Fruit fly (Drosophila melanogaster) whole organism: ENCODE data around the gene CAH4.

Experiments used
- CG8478 ChIP-seq: fragments of >200 bp; optimal IDR thresholded peaks from 2 replicates; lab custom pipeline; 2018; ENCODE audit warnings: inconsistent platforms
- Dll ChIP-seq: fragments of >200 bp; optimal IDR thresholded peaks from 2 replicates; lab custom pipeline; 2017
- EcR ChIP-seq, 2 experiments: fragments of >200 bp; optimal IDR thresholded peaks; 2 replicates each; lab custom pipeline; 2017; ENCODE audit warnings: missing biosample characterization in 2 of 2, missing genetic modification characterization in 2 of 2, missing genetic modification reagents in 2 of 2
- pan ChIP-seq: fragments of >200 bp; optimal IDR thresholded peaks from 2 replicates; lab custom pipeline; 2017
- psq ChIP-seq: fragments of >200 bp; optimal IDR thresholded peaks from 2 replicates; lab custom pipeline; 2017
- usp ChIP-seq: fragments of >200 bp; optimal IDR thresholded peaks from 2 replicates; lab custom pipeline; 2017; ENCODE audit warnings: missing biosample characterization, missing genetic modification characterization, mixed read lengths

The CAH4 gene

DNA sequence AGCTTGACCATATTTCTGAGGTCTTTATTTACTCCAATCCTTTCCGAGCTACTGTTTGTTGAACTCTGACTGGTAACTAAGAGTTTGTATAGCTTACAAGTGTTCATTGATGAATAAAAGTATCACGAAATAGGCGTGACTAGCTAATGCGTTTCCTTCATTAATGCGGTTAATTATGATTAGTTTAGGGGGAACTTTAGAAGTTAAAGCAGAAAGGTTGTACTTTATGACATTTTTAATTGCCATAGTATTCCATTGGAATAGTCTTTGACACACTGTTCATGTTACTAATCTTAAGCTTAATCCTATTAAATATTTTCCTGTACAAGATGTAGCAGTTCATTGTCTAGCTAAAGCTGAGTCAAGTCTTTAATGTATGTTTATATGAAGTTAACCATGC, 2.3 kb upstream of the CAH4 start, which contains the start of gene ppk22:
ppk22 (minus strand) TSS at position 101 of the 400 bp plus-strand sequence.
- no peak for TF ChIP-seq CG8478 (lab: Kevin White, UChicago)
- no peak for TF ChIP-seq EcR (GFP tag; optimal IDR thresholded peaks at IDR 0.05; lab: Kevin White, UChicago)
- TF ChIP-seq Dll (lab: Kevin White, UChicago) = no peak
- no peak for TF ChIP-seq pan (lab: Kevin White, UChicago)
- TF ChIP-seq usp (GFP tag; lab: Kevin White, UChicago) = no peak
- TF ChIP-seq psq (lab: Kevin White, UChicago) = no peak

DNA sequence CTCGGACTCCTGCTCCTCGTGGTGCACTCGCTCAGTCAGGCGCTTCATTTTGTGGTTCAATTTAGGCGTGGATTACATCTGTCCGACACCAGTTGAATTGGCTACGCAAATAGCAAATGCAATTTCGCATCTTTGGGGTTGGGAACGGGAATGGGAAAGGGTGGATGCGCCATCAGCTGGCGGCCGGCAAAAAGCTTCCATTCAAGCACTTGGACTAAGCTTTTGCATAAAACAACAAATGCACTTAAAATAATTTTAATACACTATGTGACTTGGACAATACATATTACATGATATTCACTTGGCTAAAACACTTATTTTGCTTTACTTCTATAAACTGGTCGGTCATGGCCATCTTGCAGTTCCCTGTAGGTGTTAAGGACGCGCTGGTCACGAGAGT, 1.2 kb downstream of the CAH4 start, which contains the start of gene HDAC11:
HDAC11 (minus strand) TSS at position 101 of the 400 bp plus-strand sequence.
- TF ChIP-seq usp (GFP tag; lab: Kevin White, UChicago) (no peak), pan (lab: Kevin White, UChicago) (no peak), CG8478 (lab: Kevin White, UChicago) (no peak), psq (lab: Kevin White, UChicago) (no peak), Dll (lab: Kevin White, UChicago) (no peak), EcR (GFP tag; optimal IDR thresholded peaks at IDR 0.05; lab: Kevin White, UChicago) (no peak)

DNA sequence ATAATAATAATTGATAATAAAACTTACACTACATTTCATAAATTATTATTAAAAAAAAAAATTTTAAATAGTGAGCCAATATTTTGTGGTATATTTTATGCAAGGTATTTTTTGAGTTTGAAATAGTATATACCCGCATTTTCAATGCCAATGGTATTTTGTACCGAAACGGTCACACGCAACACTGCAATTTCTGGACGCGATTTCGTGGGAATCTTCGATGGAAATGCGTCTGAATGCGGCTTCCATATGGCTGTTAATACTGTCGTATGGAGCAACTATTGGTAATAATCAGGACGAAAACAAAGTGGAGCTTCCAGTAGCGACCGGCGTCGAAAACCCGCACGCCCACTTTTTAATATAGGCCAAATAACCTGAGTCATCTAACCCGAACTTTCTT, 5.9 kb downstream of the CAH4 start, which contains the start of gene Nct:
Nct (plus strand) TSS at position 173 of the 400 bp plus-strand sequence.
- TF ChIP-seq EcR (GFP tag; optimal IDR thresholded peaks at IDR 0.05; lab: Kevin White, UChicago) (no peak), psq (lab: Kevin White, UChicago) (no peak), usp (GFP tag; lab: Kevin White, UChicago) (no peak), Dll (lab: Kevin White, UChicago) (no peak), CG8478 (lab: Kevin White, UChicago) (no peak), pan (lab: Kevin White, UChicago) (no peak)

DNA sequence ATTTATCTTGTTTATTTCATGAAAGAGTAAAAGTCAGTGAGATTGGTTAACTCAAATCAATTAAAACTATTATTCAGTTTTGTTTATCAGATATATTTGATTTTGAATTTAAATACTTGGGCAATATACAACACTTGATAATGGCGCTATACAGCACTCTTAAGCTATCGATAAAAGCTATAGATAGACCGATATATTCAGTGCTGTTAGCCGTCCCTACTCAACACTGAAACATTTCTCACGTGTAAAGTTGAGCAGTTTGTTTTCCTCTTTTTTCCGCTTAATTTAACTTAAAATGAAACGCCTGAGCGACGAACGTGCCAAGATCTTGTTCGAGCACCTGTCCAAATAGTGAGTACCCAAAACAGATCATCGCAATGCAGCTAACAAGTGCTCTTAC, 6.9 kb downstream of the CAH4 start, which contains the start of gene CG7006:
CG7006 (plus strand) TSS at position 208 of the 400 bp plus-strand sequence.
- TF ChIP-seq CG8478 (lab: Kevin White, UChicago) (no peak), pan (lab: Kevin White, UChicago) (no peak), psq (lab: Kevin White, UChicago) (no peak)

DNA sequence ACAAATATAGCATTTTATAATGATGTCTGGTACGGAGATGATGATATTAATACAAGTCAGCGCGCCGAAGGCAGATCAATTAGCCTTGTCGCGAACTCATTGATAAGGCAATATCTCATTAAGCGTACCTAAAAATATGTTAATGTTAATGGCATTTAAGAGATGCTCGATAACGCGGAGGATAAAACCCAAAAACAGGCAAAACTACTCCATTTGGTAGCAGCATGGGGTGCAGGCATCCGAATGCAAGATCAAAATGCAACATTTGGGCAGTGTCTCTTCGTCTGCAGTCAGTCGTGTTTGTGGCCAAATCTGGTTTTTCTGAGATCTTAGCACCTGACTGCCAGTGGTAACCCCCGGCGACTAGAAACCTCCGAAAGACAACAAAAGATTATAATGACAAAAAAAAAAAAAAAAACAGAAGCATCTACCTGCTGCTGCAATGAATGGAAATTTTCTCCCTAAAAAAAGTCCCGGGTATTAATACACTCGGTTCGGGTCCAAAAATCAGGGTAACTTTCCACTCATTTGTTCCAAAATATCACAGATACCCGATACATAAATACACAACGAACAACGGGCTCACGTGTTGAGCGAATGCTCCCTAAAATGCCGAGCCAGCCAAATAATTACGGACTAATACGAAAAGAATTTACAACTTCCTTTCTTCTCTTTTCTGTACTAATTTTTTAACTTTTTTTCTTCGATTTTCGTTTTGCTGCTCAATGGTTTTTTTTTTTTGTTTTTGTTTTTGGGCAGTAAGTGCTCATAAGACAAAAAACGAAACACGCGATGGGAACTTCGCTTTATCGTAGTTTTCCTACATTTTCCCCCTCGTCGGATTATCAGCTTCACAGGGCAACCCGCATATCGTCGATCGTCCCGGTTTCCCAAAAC, 11.2 kb downstream of the CAH4 start:
- TF ChIP-seq EcR (GFP tag; optimal IDR thresholded peaks at IDR 0.05; lab: Kevin White, UChicago) = no peak
- TF ChIP-seq CG8478 (lab: Kevin White, UChicago) = no peak
- no peak for TF ChIP-seq psq (lab: Kevin White, UChicago)
- no peak for TF ChIP-seq pan (lab: Kevin White, UChicago)
- TF ChIP-seq Dll (lab: Kevin White, UChicago) = no peak
- no peak for TF ChIP-seq usp (GFP tag; lab: Kevin White, UChicago)

DNA sequence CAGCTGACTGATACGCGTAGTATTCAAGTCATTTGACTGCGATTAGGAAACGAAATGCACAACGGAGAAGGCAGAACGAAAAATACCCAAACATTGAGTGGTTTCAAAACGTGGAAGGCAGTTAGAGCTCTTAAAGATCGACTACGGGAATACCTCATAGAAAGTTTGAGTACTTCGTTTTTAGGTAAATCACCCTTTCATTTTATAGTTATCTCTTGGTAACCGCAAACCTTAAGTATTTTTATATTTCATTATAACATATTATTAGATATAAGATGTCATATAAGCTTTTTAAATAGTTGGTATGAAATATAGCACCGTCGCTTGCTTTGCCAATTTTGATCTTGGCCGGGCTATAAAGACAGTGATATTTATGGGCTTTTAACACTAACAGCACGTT, 12.2 kb downstream of the CAH4 start:
- TF ChIP-seq usp (GFP tag; lab: Kevin White, UChicago) (no peak), Dll (lab: Kevin White, UChicago) (no peak), CG8478 (lab: Kevin White, UChicago) (no peak), EcR (GFP tag; optimal IDR thresholded peaks at IDR 0.05; lab: Kevin White, UChicago) (no peak), pan (lab: Kevin White, UChicago) (no peak), psq (lab: Kevin White, UChicago) (no peak)

DNA sequence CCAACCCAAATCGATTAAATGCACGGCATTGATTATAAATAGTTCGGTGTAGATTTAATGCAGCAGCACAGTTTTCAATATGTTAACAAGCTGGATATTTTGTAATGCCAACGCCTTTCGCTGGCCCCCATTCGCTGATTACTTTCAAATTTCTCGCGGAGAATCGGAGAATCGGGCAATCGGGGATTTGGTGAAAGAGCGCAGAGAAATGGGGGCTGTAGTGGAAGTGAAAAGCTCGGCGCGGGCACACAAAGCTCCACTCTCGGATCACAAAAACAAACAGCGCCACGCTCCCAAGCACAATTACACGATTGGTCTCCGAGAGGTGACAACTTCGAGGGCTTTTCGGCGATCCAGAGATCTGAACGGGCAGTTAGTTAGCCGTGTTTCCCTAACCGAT, 15.7 kb downstream of the CAH4 start, which contains the start of gene Esp:
Esp (plus strand) TSS at position 301 of the 400 bp plus-strand sequence.
- TF ChIP-seq psq (lab: Kevin White, UChicago) (no peak), CG8478 (lab: Kevin White, UChicago) (no peak), pan (lab: Kevin White, UChicago) (no peak), Dll (lab: Kevin White, UChicago) (no peak), usp (GFP tag; lab: Kevin White, UChicago) (no peak), EcR (GFP tag; optimal IDR thresholded peaks at IDR 0.05; lab: Kevin White, UChicago) (no peak)

DNA sequence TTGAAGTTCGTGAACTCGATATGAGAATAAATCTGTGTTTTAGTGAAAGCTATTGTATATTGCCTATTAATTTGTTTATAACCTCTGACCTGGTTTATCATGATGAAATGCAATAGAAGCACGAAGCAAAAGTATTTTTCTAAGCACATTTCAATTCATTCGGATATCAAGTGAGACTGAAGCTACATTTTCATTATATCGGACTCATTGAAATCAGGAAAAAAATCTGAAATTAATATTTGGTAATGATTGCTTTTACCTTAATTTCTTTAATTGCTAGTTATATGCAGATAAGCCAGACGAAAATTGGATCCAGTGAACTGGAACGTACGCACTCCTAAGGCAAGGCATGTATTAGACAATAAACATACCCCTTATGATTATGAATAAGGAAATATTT, 16.3 kb downstream of the CAH4 start, which contains the start of gene CG33658:
CG33658 (minus strand) TSS at position 101 of the 400 bp plus-strand sequence.
- TF ChIP-seq pan (lab: Kevin White, UChicago) (no peak), usp (GFP tag; lab: Kevin White, UChicago) (no peak), psq (lab: Kevin White, UChicago) (no peak), CG8478 (lab: Kevin White, UChicago) (no peak), EcR (GFP tag; optimal IDR thresholded peaks at IDR 0.05; lab: Kevin White, UChicago) (no peak), Dll (lab: Kevin White, UChicago) (no peak)

DNA sequence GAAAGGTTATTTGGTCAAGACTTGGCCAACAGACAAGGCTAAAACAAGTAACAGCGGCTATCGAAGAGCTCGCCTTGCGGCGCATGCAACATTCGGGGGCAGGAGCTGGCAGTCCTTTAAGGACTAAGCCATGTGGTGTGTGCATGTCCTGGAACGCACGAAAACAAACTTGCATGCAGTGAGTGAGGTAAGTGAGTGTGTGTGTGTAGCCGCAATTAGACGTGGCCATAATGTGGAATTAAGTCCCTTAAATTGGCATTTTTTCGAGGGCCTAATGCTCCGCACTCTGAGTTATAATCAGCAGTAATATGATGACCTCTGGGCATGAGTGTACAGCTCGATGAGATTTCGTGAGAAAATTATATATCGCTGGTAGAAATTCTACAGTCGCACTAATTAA, 23.7 kb downstream of the CAH4 start, which contains the start of gene sosie:
sosie (plus strand) TSS at position 301 of the 400 bp plus-strand sequence.
- TF ChIP-seq Dll (lab: Kevin White, UChicago) = no peak
- no peak for TF ChIP-seq pan (lab: Kevin White, UChicago)
- no peak for TF ChIP-seq psq (lab: Kevin White, UChicago)
- TF ChIP-seq usp (GFP tag; lab: Kevin White, UChicago) = no peak
- TF ChIP-seq EcR (GFP tag; optimal IDR thresholded peaks at IDR 0.05; lab: Kevin White, UChicago) = no peak
- no peak for TF ChIP-seq CG8478 (lab: Kevin White, UChicago)

DNA sequence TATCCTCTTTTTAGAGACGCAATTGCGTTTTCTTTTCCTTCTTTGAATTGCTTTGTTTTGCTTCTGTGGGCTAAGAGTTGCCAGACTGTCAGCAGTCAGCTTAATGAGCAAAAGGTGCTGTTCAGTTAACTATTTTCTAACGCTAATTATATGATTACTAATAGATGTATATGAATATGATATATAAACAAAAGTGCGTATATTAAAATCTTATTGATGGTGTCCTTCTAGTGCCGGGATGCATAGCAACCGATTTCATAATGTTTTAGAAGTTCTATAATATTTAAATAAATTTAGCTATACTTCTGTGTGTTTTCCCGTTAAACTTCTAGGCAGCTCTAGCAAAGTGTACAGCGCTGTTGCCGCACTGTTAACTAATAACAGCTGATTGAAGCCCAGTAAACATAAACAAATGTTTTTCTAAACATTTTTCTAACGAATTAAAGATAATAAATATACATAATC, 27.4 kb downstream of the CAH4 start, which contains the start of the genes Kaz and CG43273:
Kaz (minus strand) TSS at position 73 of the 465 bp plus-strand sequence.
CG43273 (plus strand) TSS at position 415 of the 465 bp plus-strand sequence.
- no peak for TF ChIP-seq psq (lab: Kevin White, UChicago)
- no peak for TF ChIP-seq Dll (lab: Kevin White, UChicago)
- TF ChIP-seq CG8478 (lab: Kevin White, UChicago) = no peak

DNA sequence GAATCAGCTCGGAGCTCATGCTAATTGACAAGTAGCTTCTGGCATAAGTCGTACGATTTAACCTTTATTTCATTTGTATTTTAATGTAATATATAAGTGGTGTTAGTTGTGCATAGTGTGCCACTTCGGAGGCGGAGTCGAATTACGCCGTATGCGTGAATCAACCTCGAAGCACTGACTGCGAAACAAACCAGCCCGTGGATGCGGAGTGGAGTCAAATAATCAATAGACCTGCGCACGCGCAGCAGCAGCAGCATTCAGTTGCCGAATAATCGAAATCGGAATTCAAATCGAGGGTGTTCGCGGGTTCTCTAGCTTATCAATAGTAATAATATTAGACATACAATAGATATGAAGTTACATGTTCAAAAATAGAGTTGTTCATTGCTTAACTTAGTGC, 29.1 kb downstream of the CAH4 start, which contains the start of gene RabX4:
RabX4 (minus strand) TSS at position 176 of the 400 bp plus-strand sequence.
- TF ChIP-seq usp (GFP tag; lab: Kevin White, UChicago) = no peak
- no peak for TF ChIP-seq pan (lab: Kevin White, UChicago)
- TF ChIP-seq CG8478 (lab: Kevin White, UChicago) = no peak
- no peak for TF ChIP-seq Dll (lab: Kevin White, UChicago)
- TF ChIP-seq psq (lab: Kevin White, UChicago) = no peak
- TF ChIP-seq EcR (GFP tag; optimal IDR thresholded peaks at IDR 0.05; lab: Kevin White, UChicago) = no peak
